Fruit fly (Drosophila melanogaster): ENCODE measurements around the gene D19A.

Gene D19A

DNA sequence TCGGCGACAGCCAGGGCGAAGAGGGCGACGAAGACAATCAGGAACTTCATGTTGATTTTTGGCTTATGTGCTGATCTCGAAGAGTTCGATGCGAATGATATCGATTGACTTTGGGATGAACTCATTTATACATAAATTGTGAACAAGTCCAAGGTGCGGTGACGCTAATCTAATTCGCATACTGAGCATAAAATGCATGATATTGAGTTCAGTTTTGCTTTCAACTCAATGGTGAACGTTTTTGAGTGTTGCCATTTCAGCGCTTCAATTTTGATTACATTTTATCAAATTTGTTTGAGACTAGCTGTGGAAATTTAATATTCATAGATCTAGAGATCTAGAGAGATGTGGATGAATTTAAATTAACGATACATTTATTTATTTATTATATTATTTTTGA is 52.2 kb downstream of the D19A start, which contains the start of gene Lcp65Af:
Gene Lcp65Af (minus strand): TSS at position 101 of the 400 bp plus-strand sequence.
- TF ChIP-seq crol (GFP tag; IDR thresholded peaks at IDR 0.05) (no peak), Pdp1 (GFP tag; optimal IDR thresholded peaks at IDR 0.05) (no peak), CG3065 (GFP tag; optimal IDR thresholded peaks at IDR 0.05) (no peak), CG11398 (GFP tag; optimal IDR thresholded peaks at IDR 0.05) (no peak), CG7839 (tag; optimal IDR thresholded peaks at IDR 0.05) (no peak), CG6854 (GFP tag; optimal IDR thresholded peaks at IDR 0.05) (no peak), Dll (GFP tag; IDR thresholded peaks at IDR 0.05; ENCODE audit: partially characterized antibody) (no peak), dan (GFP tag; IDR thresholded peaks at IDR 0.05) (no peak), CG4617 (GFP tag; optimal IDR thresholded peaks at IDR 0.05; ENCODE audit: borderline replicate concordance) (no peak), MESR4 (GFP tag; optimal IDR thresholded peaks at IDR 0.05) (no peak), croc (GFP tag; conservative IDR thresholded peaks at IDR 0.05) (no peak)
